Fruit fly (Drosophila melanogaster) whole organism, adult: Measurements from ENCODE around the gene CG7789.

Experiments
- CG11617 ChIP-seq: fragments of 200-800 bp; sonication (Bioruptor generic); optimal IDR thresholded peaks from 2 replicates; lab custom pipeline; 2017; ENCODE audit warnings: mild to moderate bottlenecking, missing biosample characterization, missing genetic modification reagents, missing genetic modification characterization
- CG12768 ChIP-seq: fragments of 200-800 bp; sonication (Bioruptor generic); optimal IDR thresholded peaks from 2 replicates; lab custom pipeline; 2017; ENCODE audit warnings: missing biosample characterization, missing genetic modification characterization, mild to moderate bottlenecking, moderate library complexity, missing genetic modification reagents
- CG14711 ChIP-seq: fragments of 200-800 bp; sonication (Bioruptor generic); optimal IDR thresholded peaks from 2 replicates; lab custom pipeline; 2018; ENCODE audit warnings: missing biosample characterization, mild to moderate bottlenecking, missing genetic modification characterization, moderate library complexity
- CG1620 ChIP-seq: fragments of 200-800 bp; sonication (Bioruptor generic); optimal IDR thresholded peaks from 2 replicates; lab custom pipeline; 2016; ENCODE audit warnings: missing biosample characterization, missing genetic modification characterization
- CG33017 ChIP-seq: fragments of 200-800 bp; sonication (Bioruptor generic); optimal IDR thresholded peaks from 2 replicates; lab custom pipeline; 2018; ENCODE audit warnings: missing biosample characterization, mild to moderate bottlenecking, missing genetic modification characterization, moderate library complexity
- CG5204 ChIP-seq: fragments of 200-800 bp; sonication (Bioruptor generic); optimal IDR thresholded peaks from 2 replicates; lab custom pipeline; 2016; ENCODE audit warnings: missing biosample characterization, missing genetic modification characterization
- CG7045 ChIP-seq: fragments of 200-800 bp; sonication (Bioruptor generic); optimal IDR thresholded peaks from 2 replicates; lab custom pipeline; 2017; ENCODE audit warnings: missing biosample characterization, mild to moderate bottlenecking, missing genetic modification characterization
- CG7101 ChIP-seq: fragments of 200-800 bp; sonication (Bioruptor generic); optimal IDR thresholded peaks from 2 replicates; lab custom pipeline; 2018; ENCODE audit warnings: missing biosample characterization, mild to moderate bottlenecking, missing genetic modification characterization, moderate library complexity
- Clk ChIP-seq: fragments of 200-800 bp; sonication (Bioruptor generic); optimal IDR thresholded peaks from 2 replicates; lab custom pipeline; 2017; ENCODE audit warnings: missing biosample characterization, missing genetic modification characterization
- Crg-1 ChIP-seq: fragments of 200-800 bp; sonication (Bioruptor generic); optimal IDR thresholded peaks from 2 replicates; lab custom pipeline; 2016; ENCODE audit warnings: missing biosample characterization, missing genetic modification characterization
- Hr96 ChIP-seq: fragments of 200-800 bp; sonication (Bioruptor generic); optimal IDR thresholded peaks from 2 replicates; lab custom pipeline; 2016; ENCODE audit warnings: missing biosample characterization, missing genetic modification characterization
- Mnt ChIP-seq: fragments of 200-800 bp; sonication (Bioruptor generic); optimal IDR thresholded peaks from 2 replicates; lab custom pipeline; 2016; ENCODE audit warnings: missing biosample characterization, mild to moderate bottlenecking, missing genetic modification characterization
- bab1 ChIP-seq: fragments of 200-800 bp; sonication (Bioruptor generic); optimal IDR thresholded peaks from 3 replicates; lab custom pipeline; 2019; ENCODE audit warnings: missing biosample characterization, mild to moderate bottlenecking, missing genetic modification characterization, moderate library complexity
- cic ChIP-seq: fragments of 200-800 bp; sonication (Bioruptor generic); optimal IDR thresholded peaks from 2 replicates; lab custom pipeline; 2017; ENCODE audit warnings: missing biosample characterization, mild to moderate bottlenecking, missing genetic modification characterization, moderate library complexity
- cnc ChIP-seq, 2 experiments: fragments of >200 bp; optimal IDR thresholded peaks; 2 replicates each; lab custom pipeline; 2017
- kay ChIP-seq: fragments of 200-800 bp; sonication (Bioruptor generic); peaks from one replicate; lab custom pipeline; 2016; ENCODE audit warnings: missing biosample characterization, missing genetic modification characterization, borderline replicate concordance
- ovo ChIP-seq: fragments of 200-800 bp; sonication (Bioruptor generic); optimal IDR thresholded peaks from 2 replicates; lab custom pipeline; 2016; ENCODE audit warnings: missing biosample characterization, missing genetic modification characterization
- pad ChIP-seq: fragments of 200-800 bp; sonication (Bioruptor generic); optimal IDR thresholded peaks from 3 replicates; lab custom pipeline; 2017; ENCODE audit warnings: missing biosample characterization, missing genetic modification characterization, mild to moderate bottlenecking, moderate library complexity, missing genetic modification reagents
- tj ChIP-seq: fragments of 200-800 bp; sonication (Bioruptor generic); optimal IDR thresholded peaks from 3 replicates; lab custom pipeline; 2017; ENCODE audit warnings: missing biosample characterization, mild to moderate bottlenecking, missing genetic modification characterization, moderate library complexity
- toe ChIP-seq: fragments of 200-800 bp; sonication (Bioruptor generic); optimal IDR thresholded peaks from 2 replicates; lab custom pipeline; 2016; ENCODE audit warnings: missing biosample characterization, missing genetic modification characterization

CG7789 gene

dm6 chr3R:29786016-29786996 lies 16.7 kb upstream of the CG7789 start:
- TF ChIP-seq CG7101 (no peak), cic (GFP tag; lab: Kevin White, UChicago) (no peak), Crg-1 (GFP tag; lab: Kevin White, UChicago) (no peak), ovo (GFP tag; lab: Kevin White, UChicago) (no peak), CG12768 (GFP tag; lab: Kevin White, UChicago) (no peak), tj (peak; percentile 84), CG14711 (tag; lab: Kevin White, UChicago) (peak; percentile 37), Clk (GFP tag; lab: Kevin White, UChicago) (no peak), kay (GFP tag; lab: Kevin White, UChicago) (peak; percentile 87)

DNA sequence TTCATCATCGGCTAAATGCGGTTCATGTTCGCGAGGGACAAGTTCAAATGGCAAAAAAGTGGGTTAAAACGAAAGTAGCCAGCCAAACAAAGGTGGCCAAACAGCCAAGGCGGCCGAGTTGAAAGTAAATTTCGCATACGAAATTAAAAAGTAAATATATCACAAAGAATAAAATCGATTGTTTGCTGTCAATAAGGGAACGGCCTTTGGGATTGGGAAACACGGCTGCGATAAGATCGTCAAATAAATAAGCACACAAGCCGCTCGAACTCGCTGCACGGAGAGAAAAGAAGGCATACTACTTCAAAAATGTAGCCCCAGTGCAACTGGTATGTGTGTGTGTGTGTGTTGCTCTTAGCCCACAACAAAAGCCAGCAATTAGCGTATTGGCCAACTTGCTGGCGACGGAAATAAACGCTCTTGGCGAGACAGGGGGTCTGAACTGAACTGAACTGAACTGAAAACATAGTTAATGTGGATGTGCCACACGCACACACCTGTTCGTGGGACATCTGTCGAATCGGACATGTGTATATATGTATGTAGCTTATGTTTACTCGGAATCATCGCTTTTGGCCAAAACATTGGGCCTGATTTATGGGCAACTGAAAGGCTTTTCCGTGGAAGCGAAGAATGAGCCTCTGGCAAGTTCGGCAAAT lies 15.0 kb upstream of the CG7789 start:
- TF ChIP-seq ovo (GFP tag; lab: Kevin White, UChicago): no peak

DNA sequence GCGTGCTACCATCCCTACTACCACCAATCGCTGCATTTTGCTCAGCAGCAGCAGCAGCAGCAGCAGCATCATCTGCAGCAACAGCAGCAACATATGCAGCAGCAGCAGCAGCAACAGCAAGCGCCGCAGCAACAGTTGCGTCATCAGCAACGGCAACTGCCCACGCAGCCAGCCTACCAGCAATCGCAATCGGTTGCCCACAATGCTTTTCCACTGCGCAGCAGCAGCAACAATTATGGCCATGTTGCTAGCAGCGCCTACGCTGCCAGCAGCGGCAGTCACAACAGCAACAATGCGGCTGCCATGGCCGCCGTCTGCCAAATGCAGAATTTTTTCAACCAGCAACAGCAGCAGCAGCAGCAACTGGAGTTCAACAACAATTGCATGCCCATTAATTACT lies 12.8 kb upstream of the CG7789 start:
- no peak for TF ChIP-seq Mnt (GFP tag; lab: Kevin White, UChicago)
- TF ChIP-seq CG7101: no peak
- TF ChIP-seq tj: no peak
- TF ChIP-seq kay (GFP tag; lab: Kevin White, UChicago): no peak
- no peak for TF ChIP-seq Hr96 (GFP tag; lab: Kevin White, UChicago)
- TF ChIP-seq Clk (GFP tag; lab: Kevin White, UChicago): no peak
- no peak for TF ChIP-seq pad (GFP tag; lab: Kevin White, UChicago)
- no peak for TF ChIP-seq CG33017 (tag; lab: Kevin White, UChicago)
- no peak for TF ChIP-seq CG12768 (GFP tag; lab: Kevin White, UChicago)
- no peak for TF ChIP-seq CG14711 (tag; lab: Kevin White, UChicago)
- TF ChIP-seq CG7045: no peak
- TF ChIP-seq Crg-1 (GFP tag; lab: Kevin White, UChicago): no peak
- no peak for TF ChIP-seq cnc (optimal IDR thresholded peaks at IDR 0.05; lab: Kevin White, UChicago)
- TF ChIP-seq ovo (GFP tag; lab: Kevin White, UChicago): no peak
- TF ChIP-seq CG1620 (GFP tag; lab: Kevin White, UChicago): no peak
- TF ChIP-seq cic (GFP tag; lab: Kevin White, UChicago): no peak

dm6 chr3R:29794161-29794882 lies 8.7 kb upstream of the CG7789 start, which contains the start of gene sro:
Gene sro (plus strand): TSS chr3R:29794597.
- TF ChIP-seq toe (no peak), tj (peak; percentile 83), cnc (optimal IDR thresholded peaks at IDR 0.05; lab: Kevin White, UChicago) (no peak), CG14711 (tag; lab: Kevin White, UChicago) (no peak), Clk (GFP tag; lab: Kevin White, UChicago) (no peak), ovo (GFP tag; lab: Kevin White, UChicago) (no peak), CG7045 (no peak), Mnt (GFP tag; lab: Kevin White, UChicago) (no peak), CG11617 (no peak), CG5204 (GFP tag; lab: Kevin White, UChicago) (no peak), Hr96 (GFP tag; lab: Kevin White, UChicago) (no peak), Crg-1 (GFP tag; lab: Kevin White, UChicago) (peak; percentile 3), bab1 (GFP tag; lab: Kevin White, UChicago) (peak; percentile 46), cic (GFP tag; lab: Kevin White, UChicago) (no peak), CG1620 (GFP tag; lab: Kevin White, UChicago) (no peak), CG12768 (GFP tag; lab: Kevin White, UChicago) (no peak), CG7101 (peak; percentile 53), kay (GFP tag; lab: Kevin White, UChicago) (no peak), pad (GFP tag; lab: Kevin White, UChicago) (no peak), CG33017 (tag; lab: Kevin White, UChicago) (no peak)

- TF ChIP-seq ovo (GFP tag; lab: Kevin White, UChicago) (no peak), Mnt (GFP tag; lab: Kevin White, UChicago) (no peak), CG1620 (GFP tag; lab: Kevin White, UChicago) (no peak), toe (no peak), CG33017 (tag; lab: Kevin White, UChicago) (no peak), cnc (optimal IDR thresholded peaks at IDR 0.05; lab: Kevin White, UChicago) (peak; percentile 64 to 95), CG11617 (no peak), Hr96 (GFP tag; lab: Kevin White, UChicago) (no peak), tj (peak; percentile 76), CG12768 (GFP tag; lab: Kevin White, UChicago) (peak; percentile 23), Crg-1 (GFP tag; lab: Kevin White, UChicago) (no peak), Clk (GFP tag; lab: Kevin White, UChicago) (no peak), CG7045 (no peak), CG7101 (no peak)
Measured at dm6 chr3R:29797183-29797582, 5.8 kb upstream of the CG7789 start.
